Worm (Caenorhabditis elegans) whole organism, early embryonic: ENCODE data around the gene F58A6.9.

Experiments used
- ama-1 ChIP-seq: fragments of 150-350 bp; optimal IDR thresholded peaks from 2 replicates; lab custom pipeline; 2014
- ets-7 ChIP-seq: sonication (generic microtip); optimal IDR thresholded peaks from 2 replicates; lab custom pipeline; 2016; ENCODE audit warnings: missing genotype, missing genetic modification characterization, missing compliant biosample characterization
- flt-1 ChIP-seq: fragments of 200-800 bp; sonication (Bioruptor generic); IDR thresholded peaks from 2 replicates; pipeline ENCODE4 v1.3.6; 2022; ENCODE audit warnings: missing genetic modification characterization, missing compliant biosample characterization
- hmbx-1 ChIP-seq: sonication (generic microtip); optimal IDR thresholded peaks from 2 replicates; lab custom pipeline; 2016; ENCODE audit warnings: mild to moderate bottlenecking, missing genetic modification characterization, missing compliant biosample characterization
- hnd-1 ChIP-seq: sonication (generic microtip); optimal IDR thresholded peaks from 2 replicates; lab custom pipeline; 2016; ENCODE audit warnings: missing genetic modification characterization, missing compliant biosample characterization
- pes-1 ChIP-seq: fragments of 200-800 bp; sonication (Bioruptor generic); IDR thresholded peaks from 2 replicates; pipeline ENCODE4 v1.3.6; 2022; ENCODE audit warnings: missing genetic modification reagents, missing genetic modification characterization, missing compliant biosample characterization
- scrt-1 ChIP-seq: fragments of 200-800 bp; sonication (Bioruptor generic); IDR thresholded peaks from 2 replicates; pipeline ENCODE4 v1.3.6; 2022; ENCODE audit warnings: missing genetic modification characterization, missing compliant biosample characterization
- sea-1 ChIP-seq: fragments of 200-800 bp; sonication (Bioruptor generic); conservative IDR thresholded peaks from 2 replicates; pipeline ENCODE4 v1.3.6; 2022; ENCODE audit warnings: missing genetic modification characterization, missing compliant biosample characterization
- tbx-37 ChIP-seq: fragments of 200-800 bp; sonication (Bioruptor generic); conservative IDR thresholded peaks from 2 replicates; pipeline ENCODE4 v1.3.6; 2022; ENCODE audit warnings: missing genetic modification reagents, missing genetic modification characterization, missing compliant biosample characterization
- tra-4 ChIP-seq: sonication (generic microtip); optimal IDR thresholded peaks from 2 replicates; lab custom pipeline; 2017; ENCODE audit warnings: missing genetic modification characterization, missing compliant biosample characterization

DNA sequence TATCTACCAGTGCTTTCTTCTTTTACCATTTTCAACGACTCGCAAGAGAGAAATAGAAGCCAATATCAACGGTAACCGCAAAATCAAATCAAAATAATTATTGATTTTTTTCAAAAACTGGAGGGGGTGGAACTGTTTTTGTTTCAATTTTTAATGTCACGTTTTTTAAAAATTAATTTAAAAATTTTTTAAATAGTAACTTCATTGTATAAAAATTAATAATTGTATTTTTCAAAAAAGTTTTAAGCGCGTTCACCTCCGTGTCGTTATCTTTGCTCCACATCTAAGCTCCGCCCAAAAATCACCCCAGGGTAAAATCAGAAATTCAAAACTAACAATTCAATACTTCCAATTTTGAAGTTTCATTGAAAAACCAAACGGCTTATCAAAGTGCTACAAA is 2.4 kb upstream of the F58A6.9 start, which contains the start of gene C27D6.11:
- TF ChIP-seq hnd-1, result no peak
- TF ChIP-seq ama-1 (lab: Kevin White, UChicago), result no peak
- TF ChIP-seq tbx-37, result no peak
- no peak for TF ChIP-seq flt-1 (GFP tag; lab: Robert Waterston, UW)
- no peak for TF ChIP-seq hmbx-1 (tag; lab: Kevin White, UChicago)
- no peak for TF ChIP-seq ets-7 (tag; lab: Kevin White, UChicago)
- no peak for TF ChIP-seq tra-4 (tag; lab: Kevin White, UChicago)
- no peak for TF ChIP-seq scrt-1 (GFP tag; lab: Robert Waterston, UW)
- TF ChIP-seq pes-1 (GFP tag; lab: Robert Waterston, UW), result no peak
- no peak for TF ChIP-seq sea-1 (GFP tag; lab: Robert Waterston, UW)
